Fruit fly (Drosophila melanogaster): ENCODE data around the gene Arp2.

dm6 chrX:16598336-16598977, 44.7 kb upstream of the Arp2 start:
- TF ChIP-seq pan (optimal IDR thresholded peaks at IDR 0.05), result no peak
- no peak for TF ChIP-seq usp (GFP tag; optimal IDR thresholded peaks at IDR 0.05)
- TF ChIP-seq CG8478 (optimal IDR thresholded peaks at IDR 0.05), result no peak
